Worm (Caenorhabditis elegans): ENCODE measurements around the gene F59E12.9.

- no peak for TF ChIP-seq him-1 (tag; optimal IDR thresholded peaks at IDR 0.05)
- no peak for TF ChIP-seq W03F9.2 (tag; optimal IDR thresholded peaks at IDR 0.05)
Observed at ce11 chrII:5607756-5608155, 39.1 kb downstream of the F59E12.9 start, which contains the start of gene C17G10.7.
